Worm (Caenorhabditis elegans) whole organism, L2 larva: ENCODE data around the gene Y71H2AR.2.

ENCODE experiments used
- nhr-10 ChIP-seq: sonication (generic microtip); optimal IDR thresholded peaks from 2 replicates; lab custom pipeline; 2017; ENCODE audit warnings: missing biosample characterization, missing genetic modification characterization
- unc-62 ChIP-seq: fragments of 150-350 bp; optimal IDR thresholded peaks from 2 replicates; lab custom pipeline; 2014; ENCODE audit warnings: missing biosample characterization, missing genetic modification reagents, missing genetic modification characterization

DNA sequence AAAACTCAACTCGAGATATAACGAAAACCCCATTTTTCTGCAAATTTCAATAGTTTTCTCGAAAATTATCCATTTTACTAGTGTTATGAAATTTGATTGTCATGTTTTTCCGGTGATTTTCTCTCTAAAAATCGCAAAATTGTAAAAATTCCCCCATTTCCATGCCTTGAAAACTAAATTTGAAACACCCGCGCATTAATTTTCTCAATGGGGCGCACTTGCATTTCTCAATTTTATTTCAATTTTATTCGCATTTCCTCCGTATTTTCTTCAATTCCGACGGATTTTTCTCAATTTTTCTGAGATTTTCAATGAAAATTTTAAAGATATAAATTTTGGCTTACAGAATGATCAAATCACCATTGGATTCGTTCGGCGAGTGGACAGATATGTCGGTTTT is 35.6 kb downstream of the Y71H2AR.2 start, which contains the start of gene Y71H2AM.3:
- TF ChIP-seq unc-62 (GFP tag; lab: Kevin White, UChicago): no peak
- TF ChIP-seq nhr-10 (tag; lab: Kevin White, UChicago): no peak
